Worm (Caenorhabditis elegans) whole organism, L2 larva: ENCODE measurements around the gene mrpl-42.

Experiments used
- ama-1 ChIP-seq: fragments of 150-350 bp; optimal IDR thresholded peaks from 2 replicates; lab custom pipeline; 2018; ENCODE audit warnings: inconsistent platforms
- elt-1 ChIP-seq: fragments of 150-350 bp; optimal IDR thresholded peaks from 2 replicates; lab custom pipeline; 2014; ENCODE audit warnings: missing biosample characterization, missing genetic modification characterization
- lin-39 ChIP-seq: fragments of 150-350 bp; optimal IDR thresholded peaks from 2 replicates; lab custom pipeline; 2014; ENCODE audit warnings: missing biosample characterization, missing genetic modification reagents, missing genetic modification characterization
- nhr-12 ChIP-seq: fragments of 150-350 bp; optimal IDR thresholded peaks from 2 replicates; lab custom pipeline; 2014; ENCODE audit warnings: missing biosample characterization, missing genetic modification characterization
- nhr-237 ChIP-seq: fragments of 150-350 bp; optimal IDR thresholded peaks from 2 replicates; lab custom pipeline; 2014; ENCODE audit warnings: missing biosample characterization, missing genetic modification characterization
- ztf-11 ChIP-seq: sonication (generic microtip); optimal IDR thresholded peaks from 2 replicates; lab custom pipeline; 2017; ENCODE audit warnings: missing biosample characterization, missing genetic modification characterization

- TF ChIP-seq elt-1 (no peak), nhr-12 (tag; lab: Kevin White, UChicago) (no peak), nhr-237 (tag; lab: Kevin White, UChicago) (no peak), ama-1 (no peak), ztf-11 (no peak), lin-39 (tag; lab: Kevin White, UChicago) (no peak)
Measured at ce11 chrIV:9120220-9120619, 26.0 kb upstream of the mrpl-42 start.
